Worm (Caenorhabditis elegans): ENCODE data around the gene M03A1.8.

DNA sequence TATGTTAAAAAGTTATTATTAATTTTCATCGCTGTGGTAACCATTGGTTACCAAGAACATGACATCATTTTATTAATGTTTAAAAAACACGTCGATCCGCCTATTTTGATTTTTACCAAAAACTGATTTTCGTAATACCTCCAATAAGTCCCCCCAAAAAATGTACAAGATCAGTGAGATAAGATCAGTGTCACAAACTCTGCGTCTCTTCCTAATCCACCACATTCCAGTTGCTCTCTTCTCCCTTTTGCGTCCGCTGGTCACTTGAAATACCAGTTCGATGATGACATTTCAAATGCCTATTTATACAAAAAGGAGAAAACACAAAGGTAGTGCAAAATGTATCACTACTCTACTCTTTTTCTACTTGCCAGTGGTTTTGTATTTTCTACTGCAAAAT lies at the start of gene M03A1.8:
- no peak for TF ChIP-seq him-1 (tag; optimal IDR thresholded peaks at IDR 0.05)
- no peak for TF ChIP-seq W03F9.2 (tag; optimal IDR thresholded peaks at IDR 0.05)
